Fruit fly (Drosophila melanogaster) whole organism, wandering third instar larva: Measurements from ENCODE around the gene Hnf4.

Experiments
- Myc ChIP-seq: fragments of >200 bp; optimal IDR thresholded peaks from 2 replicates; lab custom pipeline; 2017
- Sp1 ChIP-seq: fragments of 200-800 bp; sonication (Bioruptor generic); optimal IDR thresholded peaks from 3 replicates; lab custom pipeline; 2019; ENCODE audit warnings: missing biosample characterization, mild to moderate bottlenecking, missing genetic modification characterization, moderate library complexity
- usp ChIP-seq: fragments of >200 bp; optimal IDR thresholded peaks from 2 replicates; lab custom pipeline; 2017; ENCODE audit warnings: missing biosample characterization, missing genetic modification characterization

dm6 chr2L:8707522-8707921, 1.9 kb downstream of the Hnf4 start:
- no peak for TF ChIP-seq Myc
- no peak for TF ChIP-seq Sp1
- TF ChIP-seq usp (GFP tag; lab: Kevin White, UChicago) = no peak
